Fruit fly (Drosophila melanogaster) whole organism: ENCODE results near the gene tex.

ENCODE experiments used
- CG8478 ChIP-seq: fragments of >200 bp; optimal IDR thresholded peaks from 2 replicates; lab custom pipeline; 2018; ENCODE audit warnings: inconsistent platforms
- Dll ChIP-seq: fragments of >200 bp; optimal IDR thresholded peaks from 2 replicates; lab custom pipeline; 2017
- EcR ChIP-seq, 2 experiments: fragments of >200 bp; optimal IDR thresholded peaks; 2 replicates each; lab custom pipeline; 2017; ENCODE audit warnings: missing biosample characterization in 2 of 2, missing genetic modification characterization in 2 of 2, missing genetic modification reagents in 2 of 2
- pan ChIP-seq: fragments of >200 bp; optimal IDR thresholded peaks from 2 replicates; lab custom pipeline; 2017
- psq ChIP-seq: fragments of >200 bp; optimal IDR thresholded peaks from 2 replicates; lab custom pipeline; 2017
- usp ChIP-seq: fragments of >200 bp; optimal IDR thresholded peaks from 2 replicates; lab custom pipeline; 2017; ENCODE audit warnings: missing biosample characterization, missing genetic modification characterization, mixed read lengths

The tex gene

dm6 chr3R:8347835-8348234 is 39.4 kb upstream of the tex start:
- no peak for TF ChIP-seq EcR (GFP tag; optimal IDR thresholded peaks at IDR 0.05; lab: Kevin White, UChicago)
- no peak for TF ChIP-seq usp (GFP tag; lab: Kevin White, UChicago)
- TF ChIP-seq pan (lab: Kevin White, UChicago): no peak
- TF ChIP-seq CG8478 (lab: Kevin White, UChicago): no peak
- no peak for TF ChIP-seq psq (lab: Kevin White, UChicago)
- no peak for TF ChIP-seq Dll (lab: Kevin White, UChicago)

dm6 chr3R:8347279-8347678 is 38.8 kb upstream of the tex start, which contains the start of gene CG7352:
TSS of gene CG7352 (plus strand) at chr3R:8347579.
- TF ChIP-seq usp (GFP tag; lab: Kevin White, UChicago) (no peak), EcR (GFP tag; optimal IDR thresholded peaks at IDR 0.05; lab: Kevin White, UChicago) (no peak), CG8478 (lab: Kevin White, UChicago) (no peak), psq (lab: Kevin White, UChicago) (no peak), pan (lab: Kevin White, UChicago) (no peak), Dll (lab: Kevin White, UChicago) (no peak)

- TF ChIP-seq usp (GFP tag; lab: Kevin White, UChicago) (no peak), EcR (GFP tag; optimal IDR thresholded peaks at IDR 0.05; lab: Kevin White, UChicago) (no peak), psq (lab: Kevin White, UChicago) (no peak), Dll (lab: Kevin White, UChicago) (no peak), CG8478 (lab: Kevin White, UChicago) (no peak), pan (lab: Kevin White, UChicago) (no peak)
These were observed 35.7 kb upstream of the tex start, which contains the start of gene DppIII for dm6 chr3R:8344174-8344573. TSS of gene DppIII (plus strand) at chr3R:8344400.

- no peak for TF ChIP-seq usp (GFP tag; lab: Kevin White, UChicago)
- no peak for TF ChIP-seq Dll (lab: Kevin White, UChicago)
- no peak for TF ChIP-seq pan (lab: Kevin White, UChicago)
- no peak for TF ChIP-seq psq (lab: Kevin White, UChicago)
- no peak for TF ChIP-seq EcR (GFP tag; optimal IDR thresholded peaks at IDR 0.05; lab: Kevin White, UChicago)
- no peak for TF ChIP-seq CG8478 (lab: Kevin White, UChicago)
These were observed 34.9 kb upstream of the tex start, which contains the start of the genes PNKP and COX7AL for dm6 chr3R:8343251-8343744. TSS of gene PNKP (minus strand) at chr3R:8343516. TSS of gene COX7AL (plus strand) at chr3R:8343669.

dm6 chr3R:8340675-8341275 is 32.3 kb upstream of the tex start, which contains the start of the genes COX7A and Arl2:
TSS of gene COX7A (minus strand) at chr3R:8341043.
TSS of gene Arl2 (plus strand) at chr3R:8341100.
- TF ChIP-seq Dll (lab: Kevin White, UChicago) (no peak), psq (lab: Kevin White, UChicago) (no peak), EcR (GFP tag; optimal IDR thresholded peaks at IDR 0.05; lab: Kevin White, UChicago) (no peak), pan (lab: Kevin White, UChicago) (no peak), CG8478 (lab: Kevin White, UChicago) (no peak), usp (GFP tag; lab: Kevin White, UChicago) (no peak)

- TF ChIP-seq EcR (GFP tag; optimal IDR thresholded peaks at IDR 0.05; lab: Kevin White, UChicago) (no peak), psq (lab: Kevin White, UChicago) (no peak), pan (lab: Kevin White, UChicago) (no peak), usp (GFP tag; lab: Kevin White, UChicago) (no peak), Dll (lab: Kevin White, UChicago) (no peak), CG8478 (lab: Kevin White, UChicago) (no peak)
These were observed 27.6 kb upstream of the tex start for dm6 chr3R:8336012-8336567.

- TF ChIP-seq EcR (GFP tag; optimal IDR thresholded peaks at IDR 0.05; lab: Kevin White, UChicago) (no peak), psq (lab: Kevin White, UChicago) (no peak), usp (GFP tag; lab: Kevin White, UChicago) (no peak), CG8478 (lab: Kevin White, UChicago) (no peak), pan (lab: Kevin White, UChicago) (no peak), Dll (lab: Kevin White, UChicago) (no peak)
These were observed 26.5 kb upstream of the tex start for dm6 chr3R:8334982-8335381.

dm6 chr3R:8334471-8334783 is 26.0 kb upstream of the tex start:
- TF ChIP-seq pan (lab: Kevin White, UChicago): no peak
- TF ChIP-seq EcR (GFP tag; optimal IDR thresholded peaks at IDR 0.05; lab: Kevin White, UChicago): no peak
- TF ChIP-seq CG8478 (lab: Kevin White, UChicago): no peak

- TF ChIP-seq Dll (lab: Kevin White, UChicago) (no peak), EcR (GFP tag; optimal IDR thresholded peaks at IDR 0.05; lab: Kevin White, UChicago) (no peak), usp (GFP tag; lab: Kevin White, UChicago) (no peak), CG8478 (lab: Kevin White, UChicago) (peak; percentile 58), pan (lab: Kevin White, UChicago) (no peak)
These were observed 25.5 kb upstream of the tex start, which contains the start of gene Poxm for dm6 chr3R:8333768-8334470. TSS of gene Poxm (minus strand) at chr3R:8333792.

dm6 chr3R:8329628-8330027 is 21.2 kb upstream of the tex start:
- TF ChIP-seq Dll (lab: Kevin White, UChicago): no peak
- TF ChIP-seq EcR (GFP tag; optimal IDR thresholded peaks at IDR 0.05; lab: Kevin White, UChicago): no peak
- no peak for TF ChIP-seq pan (lab: Kevin White, UChicago)
- no peak for TF ChIP-seq usp (GFP tag; lab: Kevin White, UChicago)
- no peak for TF ChIP-seq CG8478 (lab: Kevin White, UChicago)
- TF ChIP-seq psq (lab: Kevin White, UChicago): no peak
